Worm (Caenorhabditis elegans) whole organism, late embryonic: Measurements from ENCODE around the gene fmo-4.

Experiments
- K02D7.2 ChIP-seq: sonication (generic microtip); optimal IDR thresholded peaks from 2 replicates; lab custom pipeline; 2017; ENCODE audit warnings: mild to moderate bottlenecking, missing genetic modification characterization, missing compliant biosample characterization
- K09A11.1 ChIP-seq: sonication (generic microtip); optimal IDR thresholded peaks from 2 replicates; lab custom pipeline; 2017; ENCODE audit warnings: antibody characterized with exemption, mild to moderate bottlenecking, missing genetic modification characterization, missing compliant biosample characterization; ENCODE audit not compliant: insufficient read depth
- Y22D7AL.16 ChIP-seq: sonication (generic microtip); optimal IDR thresholded peaks from 2 replicates; lab custom pipeline; 2016; ENCODE audit warnings: missing genetic modification characterization, missing compliant biosample characterization
- ama-1 ChIP-seq: fragments of 150-350 bp; optimal IDR thresholded peaks from 2 replicates; lab custom pipeline; 2014
- ceh-18 ChIP-seq: sonication (generic microtip); optimal IDR thresholded peaks from 2 replicates; lab custom pipeline; 2016; ENCODE audit warnings: missing genetic modification characterization, missing compliant biosample characterization
- ceh-19 ChIP-seq: fragments of 200-800 bp; sonication (Bioruptor generic); optimal IDR thresholded peaks from 2 replicates; lab custom pipeline; 2018; ENCODE audit warnings: mild to moderate bottlenecking, missing genetic modification characterization, missing compliant biosample characterization
- ceh-2 ChIP-seq: sonication (generic microtip); optimal IDR thresholded peaks from 2 replicates; lab custom pipeline; 2016; ENCODE audit warnings: missing genotype, missing genetic modification characterization, missing compliant biosample characterization
- ceh-22 ChIP-seq: sonication (generic microtip); optimal IDR thresholded peaks from 2 replicates; lab custom pipeline; 2017; ENCODE audit warnings: missing biosample characterization, missing genetic modification characterization
- ceh-45 ChIP-seq: fragments of 200-800 bp; sonication (Bioruptor generic); IDR thresholded peaks from 2 replicates; pipeline ENCODE4 v1.3.6; 2022; ENCODE audit warnings: missing genetic modification reagents, missing genetic modification characterization, missing compliant biosample characterization
- ceh-9 ChIP-seq: sonication (generic microtip); optimal IDR thresholded peaks from 2 replicates; lab custom pipeline; 2016; ENCODE audit warnings: mild to moderate bottlenecking, missing genetic modification characterization, inconsistent platforms, missing compliant biosample characterization
- dve-1 ChIP-seq: sonication (generic microtip); optimal IDR thresholded peaks from 2 replicates; lab custom pipeline; 2017; ENCODE audit warnings: antibody characterized with exemption, mild to moderate bottlenecking, missing genetic modification characterization, missing compliant biosample characterization
- eyg-1 ChIP-seq: sonication (generic microtip); optimal IDR thresholded peaks from 2 replicates; lab custom pipeline; 2016; ENCODE audit warnings: missing genotype, missing genetic modification characterization, missing compliant biosample characterization
- fkh-6 ChIP-seq: sonication (generic microtip); optimal IDR thresholded peaks from 2 replicates; lab custom pipeline; 2016; ENCODE audit warnings: missing genetic modification characterization, missing compliant biosample characterization
- gmeb-2 ChIP-seq: sonication (generic microtip); optimal IDR thresholded peaks from 2 replicates; lab custom pipeline; 2016; ENCODE audit warnings: missing genetic modification characterization, inconsistent platforms, missing compliant biosample characterization
- hlh-13 ChIP-seq: fragments of 200-800 bp; sonication (Bioruptor generic); optimal IDR thresholded peaks from 2 replicates; lab custom pipeline; 2018; ENCODE audit warnings: mild to moderate bottlenecking, missing genetic modification characterization, missing compliant biosample characterization
- hlh-15 ChIP-seq: sonication (generic microtip); optimal IDR thresholded peaks from 2 replicates; lab custom pipeline; 2016; ENCODE audit warnings: missing genetic modification characterization, missing compliant biosample characterization
- hlh-6 ChIP-seq: sonication (generic microtip); optimal IDR thresholded peaks from 2 replicates; lab custom pipeline; 2016; ENCODE audit warnings: missing genotype, missing genetic modification characterization, missing compliant biosample characterization
- hlh-8 ChIP-seq: sonication (generic microtip); optimal IDR thresholded peaks from 2 replicates; lab custom pipeline; 2016; ENCODE audit warnings: missing genotype, missing genetic modification characterization, missing compliant biosample characterization
- lim-6 ChIP-seq: sonication (generic microtip); optimal IDR thresholded peaks from 2 replicates; lab custom pipeline; 2016; ENCODE audit warnings: missing genetic modification characterization, missing compliant biosample characterization
- madf-2 ChIP-seq: sonication (generic microtip); optimal IDR thresholded peaks from 2 replicates; lab custom pipeline; 2017; ENCODE audit warnings: missing genetic modification characterization, missing compliant biosample characterization
- mec-3 ChIP-seq: sonication (generic microtip); optimal IDR thresholded peaks from 2 replicates; lab custom pipeline; 2016; ENCODE audit warnings: borderline replicate concordance, missing genetic modification characterization, missing compliant biosample characterization
- nfya-1 ChIP-seq: sonication (generic microtip); optimal IDR thresholded peaks from 2 replicates; lab custom pipeline; 2017; ENCODE audit warnings: missing genetic modification characterization, mild to moderate bottlenecking, missing compliant biosample characterization, antibody characterized with exemption, moderate library complexity
- nhr-232 ChIP-seq: sonication (generic microtip); optimal IDR thresholded peaks from 2 replicates; lab custom pipeline; 2016; ENCODE audit warnings: missing genetic modification characterization, missing compliant biosample characterization
- pag-3 ChIP-seq: sonication (generic microtip); optimal IDR thresholded peaks from 2 replicates; lab custom pipeline; 2016; ENCODE audit warnings: missing compliant biosample characterization, missing genetic modification characterization, borderline replicate concordance
- pha-2 ChIP-seq: sonication (generic microtip); optimal IDR thresholded peaks from 2 replicates; lab custom pipeline; 2017; ENCODE audit warnings: mild to moderate bottlenecking, missing genetic modification characterization, missing compliant biosample characterization
- pqm-1 ChIP-seq: sonication (generic microtip); optimal IDR thresholded peaks from 2 replicates; lab custom pipeline; 2016; ENCODE audit warnings: missing genetic modification characterization, missing compliant biosample characterization
- pros-1 ChIP-seq: fragments of 150-350 bp; optimal IDR thresholded peaks from 2 replicates; lab custom pipeline; 2014; ENCODE audit warnings: missing biosample characterization, missing genetic modification reagents, missing genetic modification characterization
- ref-2 ChIP-seq: sonication (generic microtip); optimal IDR thresholded peaks from 2 replicates; lab custom pipeline; 2016; ENCODE audit warnings: missing genetic modification characterization, missing compliant biosample characterization
- rnt-1 ChIP-seq: sonication (generic microtip); optimal IDR thresholded peaks from 2 replicates; lab custom pipeline; 2016; ENCODE audit warnings: missing genetic modification characterization, missing compliant biosample characterization
- sox-4 ChIP-seq: sonication (generic microtip); optimal IDR thresholded peaks from 2 replicates; lab custom pipeline; 2017; ENCODE audit warnings: mild to moderate bottlenecking, missing genetic modification characterization, inconsistent platforms, missing compliant biosample characterization
- tbx-2 ChIP-seq: sonication (generic microtip); optimal IDR thresholded peaks from 2 replicates; lab custom pipeline; 2016; ENCODE audit warnings: missing genetic modification characterization, missing compliant biosample characterization
- tbx-7 ChIP-seq: sonication (generic microtip); optimal IDR thresholded peaks from 2 replicates; lab custom pipeline; 2016; ENCODE audit warnings: missing genotype, missing genetic modification characterization, missing compliant biosample characterization
- ttx-3 ChIP-seq: sonication (generic microtip); optimal IDR thresholded peaks from 2 replicates; lab custom pipeline; 2016; ENCODE audit warnings: missing genetic modification reagents, missing genetic modification characterization, missing compliant biosample characterization
- unc-3 ChIP-seq, 2 experiments: fragments of 200-800 bp in 1 of 2; sonication (Bioruptor generic) in 1 of 2; sonication (generic microtip) in 1 of 2; conservative IDR thresholded peaks in 1 of 2; optimal IDR thresholded peaks in 1 of 2; 2 replicates each; pipeline versions ENCODE4 v1.3.6 to Lab custom; 2016 to 2022; ENCODE audit warnings: missing compliant biosample characterization in 2 of 2, missing genetic modification characterization in 2 of 2, missing genetic modification reagents in 1 of 2
- unc-55 ChIP-seq: sonication (generic microtip); optimal IDR thresholded peaks from 2 replicates; lab custom pipeline; 2017; ENCODE audit warnings: missing biosample characterization, missing genetic modification reagents, missing genetic modification characterization
- ztf-16 ChIP-seq: sonication (generic microtip); optimal IDR thresholded peaks from 2 replicates; lab custom pipeline; 2017; ENCODE audit warnings: missing genetic modification characterization, missing compliant biosample characterization

Gene fmo-4

ce11 chrV:13591504-13592174 is 14.9 kb downstream of the fmo-4 start, which contains the start of gene tbcb-1:
Gene tbcb-1, plus strand, starts transcription at chrV:13592124.
- TF ChIP-seq ttx-3 (tag; lab: Kevin White, UChicago), result no peak
- TF ChIP-seq sox-4 (tag; lab: Kevin White, UChicago), result no peak
- TF ChIP-seq lim-6 (tag; lab: Kevin White, UChicago), result no peak
- TF ChIP-seq unc-3 (GFP tag; conservative IDR thresholded peaks at IDR 0.05; lab: Robert Waterston, UW), result no peak
- TF ChIP-seq unc-3 (tag; optimal IDR thresholded peaks at IDR 0.05; lab: Kevin White, UChicago), result no peak
- TF ChIP-seq eyg-1 (tag; lab: Kevin White, UChicago), result no peak
- TF ChIP-seq hlh-8, result no peak
- no peak for TF ChIP-seq pqm-1 (tag; lab: Kevin White, UChicago)
- no peak for TF ChIP-seq K09A11.1
- TF ChIP-seq hlh-13, result no peak

- TF ChIP-seq rnt-1 (tag; lab: Kevin White, UChicago) (no peak), hlh-15 (no peak), tbx-7 (no peak), ceh-18 (tag; lab: Kevin White, UChicago) (no peak), pros-1 (tag; lab: Kevin White, UChicago) (no peak), pag-3 (tag; lab: Kevin White, UChicago) (no peak), ztf-16 (tag; lab: Kevin White, UChicago) (no peak), nhr-232 (no peak), Y22D7AL.16 (tag; lab: Kevin White, UChicago) (no peak), pha-2 (tag; lab: Kevin White, UChicago) (no peak), ceh-45 (GFP tag; lab: Robert Waterston, UW) (no peak), hlh-6 (tag; lab: Kevin White, UChicago) (no peak), ceh-19 (GFP tag; lab: Kevin White, UChicago) (no peak), ama-1 (lab: Kevin White, UChicago) (no peak), unc-55 (GFP tag; lab: Kevin White, UChicago) (no peak), nfya-1 (tag; lab: Kevin White, UChicago) (no peak), fkh-6 (no peak), ceh-22 (tag; lab: Kevin White, UChicago) (no peak), hlh-13 (no peak)
Observed at ce11 chrV:13589494-13590176, 16.9 kb downstream of the fmo-4 start, which contains the start of the genes F53F4.2 and F53F4.18. Gene F53F4.2, minus strand, starts transcription at chrV:13589594. Gene F53F4.18, plus strand, starts transcription at chrV:13590126.

ce11 chrV:13587902-13588301 is 18.6 kb downstream of the fmo-4 start, which contains the start of gene F53F4.17:
Gene F53F4.17, plus strand, starts transcription at chrV:13588202.
- no peak for TF ChIP-seq mec-3
- no peak for TF ChIP-seq ceh-2 (tag; lab: Kevin White, UChicago)
- TF ChIP-seq tbx-2 (tag; lab: Kevin White, UChicago), result no peak
- TF ChIP-seq ceh-22 (tag; lab: Kevin White, UChicago), result no peak
- no peak for TF ChIP-seq unc-3 (GFP tag; conservative IDR thresholded peaks at IDR 0.05; lab: Robert Waterston, UW)
- no peak for TF ChIP-seq unc-3 (tag; optimal IDR thresholded peaks at IDR 0.05; lab: Kevin White, UChicago)
- TF ChIP-seq hlh-15, result no peak
- no peak for TF ChIP-seq gmeb-2 (tag; lab: Kevin White, UChicago)
- TF ChIP-seq sox-4 (tag; lab: Kevin White, UChicago), result no peak
- no peak for TF ChIP-seq madf-2
- TF ChIP-seq ref-2, result no peak
- TF ChIP-seq dve-1 (tag; lab: Kevin White, UChicago), result no peak
- TF ChIP-seq K02D7.2, result no peak

ce11 chrV:13584484-13584883 is 22.0 kb downstream of the fmo-4 start, which contains the start of gene F53F4.1:
Gene F53F4.1, plus strand, starts transcription at chrV:13584784.
- TF ChIP-seq ceh-9 (tag; lab: Kevin White, UChicago), result no peak
- no peak for TF ChIP-seq ceh-45 (GFP tag; lab: Robert Waterston, UW)
